Fruit fly (Drosophila melanogaster) whole organism, embryonic: ENCODE results near the gene CG5235.
A peak's percentile ranks its signal among the peaks of the same experiment; 100 is the strongest.

ENCODE experiments used
- Atf6 ChIP-seq: fragments of 200-800 bp; sonication (Bioruptor generic); IDR thresholded peaks from 2 replicates; pipeline ENCODE4 v1.3.6; 2022; ENCODE audit warnings: missing biosample characterization, missing genetic modification characterization
- CG11695 ChIP-seq: fragments of 200-800 bp; sonication (Bioruptor generic); IDR thresholded peaks from 3 replicates; pipeline ENCODE4 v1.3.6; 2022; ENCODE audit warnings: missing biosample characterization, missing genetic modification characterization
- CG4282 ChIP-seq: fragments of 200-800 bp; sonication (Bioruptor generic); optimal IDR thresholded peaks from 2 replicates; lab custom pipeline; 2016; ENCODE audit warnings: missing biosample characterization, missing genetic modification characterization
- CG4328 ChIP-seq: fragments of 200-800 bp; sonication (Bioruptor generic); optimal IDR thresholded peaks from 3 replicates; lab custom pipeline; 2017; ENCODE audit warnings: missing biosample characterization, missing genetic modification reagents, missing genetic modification characterization
- CG6654 ChIP-seq: fragments of 200-800 bp; sonication (Bioruptor generic); optimal IDR thresholded peaks from 2 replicates; lab custom pipeline; 2017; ENCODE audit warnings: missing biosample characterization, mild to moderate bottlenecking, missing genetic modification characterization
- Hr78 ChIP-seq, 2 experiments: fragments of 200-800 bp in 1 of 2; fragments of >200 bp in 1 of 2; sonication (Bioruptor generic) in 1 of 2; optimal IDR thresholded peaks; 2 replicates each; lab custom pipeline; 2017 to 2019; ENCODE audit warnings: missing biosample characterization in 2 of 2, missing genetic modification characterization in 2 of 2, mild to moderate bottlenecking in 1 of 2, moderate library complexity in 1 of 2
- Rfx ChIP-seq: fragments of 200-800 bp; sonication (Bioruptor generic); IDR thresholded peaks from 2 replicates; pipeline ENCODE4 v1.3.6; 2022; ENCODE audit warnings: missing biosample characterization, missing genetic modification characterization
- kay ChIP-seq: fragments of 200-800 bp; sonication (Bioruptor generic); optimal IDR thresholded peaks from 2 replicates; lab custom pipeline; 2016; ENCODE audit warnings: missing biosample characterization, missing genetic modification characterization
- org-1 ChIP-seq: fragments of 200-800 bp; sonication (Bioruptor generic); optimal IDR thresholded peaks from 2 replicates; lab custom pipeline; 2017; ENCODE audit warnings: missing biosample characterization, missing genetic modification characterization
- psq ChIP-seq: fragments of 200-800 bp; sonication (Bioruptor generic); optimal IDR thresholded peaks from 2 replicates; lab custom pipeline; 2017; ENCODE audit warnings: missing biosample characterization, missing genetic modification characterization
- scrt ChIP-seq: fragments of 200-800 bp; sonication (Bioruptor generic); optimal IDR thresholded peaks from 2 replicates; lab custom pipeline; 2018; ENCODE audit warnings: missing biosample characterization, mild to moderate bottlenecking, missing genetic modification characterization, moderate library complexity
- tll ChIP-seq, 2 experiments: fragments of 200-800 bp in 1 of 2; fragments of >200 bp in 1 of 2; sonication (Bioruptor generic) in 1 of 2; optimal IDR thresholded peaks; 2 replicates each; lab custom pipeline; 2017 to 2019; ENCODE audit warnings: missing biosample characterization in 2 of 2, missing genetic modification characterization in 2 of 2, mild to moderate bottlenecking in 1 of 2, moderate library complexity in 1 of 2

- TF ChIP-seq CG4282 (GFP tag; lab: Kevin White, UChicago) (no peak), CG11695 (GFP tag; lab: Robert Waterston, UW) (0 out of 3 replicates have a peak, but pooled peaks have one; percentile 6), Hr78 (GFP tag; optimal IDR thresholded peaks at IDR 0.05; lab: Kevin White, UChicago) (no peak), org-1 (GFP tag; lab: Kevin White, UChicago) (no peak), kay (GFP tag; lab: Kevin White, UChicago) (no peak), psq (no peak), scrt (no peak), tll (GFP tag; optimal IDR thresholded peaks at IDR 0.05; lab: Kevin White, UChicago) (no peak), Atf6 (GFP tag; lab: Robert Waterston, UW) (no peak), CG4328 (GFP tag; lab: Kevin White, UChicago) (no peak), CG6654 (GFP tag; lab: Kevin White, UChicago) (no peak), Rfx (GFP tag; lab: Robert Waterston, UW) (no peak)
Observed at dm6 chr3L:16053026-16053556, 37.1 kb downstream of the CG5235 start.
